Worm (Caenorhabditis elegans) whole organism, early embryonic: ENCODE measurements around the gene C34F11.2.

Experiments used
- B0310.2 ChIP-seq: sonication (generic microtip); optimal IDR thresholded peaks from 2 replicates; lab custom pipeline; 2016; ENCODE audit warnings: mild to moderate bottlenecking, missing genetic modification characterization, missing compliant biosample characterization
- F13C5.2 ChIP-seq: sonication (generic microtip); optimal IDR thresholded peaks from 2 replicates; lab custom pipeline; 2017; ENCODE audit warnings: mild to moderate bottlenecking, missing genetic modification characterization, inconsistent platforms, missing compliant biosample characterization
- aly-1 ChIP-seq: sonication (generic microtip); optimal IDR thresholded peaks from 2 replicates; lab custom pipeline; 2016; ENCODE audit warnings: missing genetic modification characterization, missing compliant biosample characterization
- ama-1 ChIP-seq: fragments of 150-350 bp; optimal IDR thresholded peaks from 2 replicates; lab custom pipeline; 2014
- ceh-13 ChIP-seq: fragments of 200-800 bp; sonication (Bioruptor generic); optimal IDR thresholded peaks from 2 replicates; lab custom pipeline; 2018; ENCODE audit warnings: mild to moderate bottlenecking, missing genetic modification characterization, missing compliant biosample characterization
- ceh-36 ChIP-seq: sonication (generic microtip); optimal IDR thresholded peaks from 2 replicates; lab custom pipeline; 2016; ENCODE audit warnings: missing genetic modification characterization, inconsistent platforms, missing compliant biosample characterization
- ets-7 ChIP-seq: sonication (generic microtip); optimal IDR thresholded peaks from 2 replicates; lab custom pipeline; 2016; ENCODE audit warnings: missing genotype, missing genetic modification characterization, missing compliant biosample characterization
- flt-1 ChIP-seq: fragments of 200-800 bp; sonication (Bioruptor generic); IDR thresholded peaks from 2 replicates; pipeline ENCODE4 v1.3.6; 2022; ENCODE audit warnings: missing genetic modification characterization, missing compliant biosample characterization
- hmbx-1 ChIP-seq: sonication (generic microtip); optimal IDR thresholded peaks from 2 replicates; lab custom pipeline; 2016; ENCODE audit warnings: mild to moderate bottlenecking, missing genetic modification characterization, missing compliant biosample characterization
- hmg-4 ChIP-seq: fragments of 200-800 bp; sonication (Bioruptor generic); optimal IDR thresholded peaks from 2 replicates; lab custom pipeline; 2018; ENCODE audit warnings: mild to moderate bottlenecking, missing genetic modification characterization, missing compliant biosample characterization
- hnd-1 ChIP-seq: sonication (generic microtip); optimal IDR thresholded peaks from 2 replicates; lab custom pipeline; 2016; ENCODE audit warnings: missing genetic modification characterization, missing compliant biosample characterization
- pes-1 ChIP-seq: fragments of 200-800 bp; sonication (Bioruptor generic); IDR thresholded peaks from 2 replicates; pipeline ENCODE4 v1.3.6; 2022; ENCODE audit warnings: missing genetic modification reagents, missing genetic modification characterization, missing compliant biosample characterization
- scrt-1 ChIP-seq: fragments of 200-800 bp; sonication (Bioruptor generic); IDR thresholded peaks from 2 replicates; pipeline ENCODE4 v1.3.6; 2022; ENCODE audit warnings: missing genetic modification characterization, missing compliant biosample characterization
- sea-1 ChIP-seq: fragments of 200-800 bp; sonication (Bioruptor generic); conservative IDR thresholded peaks from 2 replicates; pipeline ENCODE4 v1.3.6; 2022; ENCODE audit warnings: missing genetic modification characterization, missing compliant biosample characterization
- tbx-11 ChIP-seq: fragments of 200-800 bp; sonication (Bioruptor generic); IDR thresholded peaks from 2 replicates; pipeline ENCODE4 v1.3.6; 2022; ENCODE audit warnings: missing genetic modification characterization, missing compliant biosample characterization
- tbx-37 ChIP-seq: fragments of 200-800 bp; sonication (Bioruptor generic); conservative IDR thresholded peaks from 2 replicates; pipeline ENCODE4 v1.3.6; 2022; ENCODE audit warnings: missing genetic modification reagents, missing genetic modification characterization, missing compliant biosample characterization
- tra-4 ChIP-seq: sonication (generic microtip); optimal IDR thresholded peaks from 2 replicates; lab custom pipeline; 2017; ENCODE audit warnings: missing genetic modification characterization, missing compliant biosample characterization

The C34F11.2 gene

ce11 chrII:5220648-5221047, 8.6 kb downstream of the C34F11.2 start:
- no peak for TF ChIP-seq ets-7
- TF ChIP-seq flt-1, result no peak
- TF ChIP-seq tra-4 (tag; lab: Kevin White, UChicago), result no peak
- no peak for TF ChIP-seq B0310.2 (tag; lab: Kevin White, UChicago)
- no peak for TF ChIP-seq ceh-13
- no peak for TF ChIP-seq sea-1 (GFP tag; lab: Robert Waterston, UW)
- TF ChIP-seq ceh-36, result no peak
- TF ChIP-seq F13C5.2, result no peak
- no peak for TF ChIP-seq ama-1 (lab: Kevin White, UChicago)
- TF ChIP-seq hnd-1 (tag; lab: Kevin White, UChicago), result no peak
- no peak for TF ChIP-seq pes-1

ce11 chrII:5222830-5223229, 10.8 kb downstream of the C34F11.2 start:
- no peak for TF ChIP-seq ets-7
- no peak for TF ChIP-seq scrt-1 (GFP tag; lab: Robert Waterston, UW)
- TF ChIP-seq sea-1 (GFP tag; lab: Robert Waterston, UW), result no peak
- no peak for TF ChIP-seq F13C5.2
- TF ChIP-seq hmbx-1 (tag; lab: Kevin White, UChicago), result no peak
- no peak for TF ChIP-seq tbx-11
- no peak for TF ChIP-seq aly-1 (tag; lab: Kevin White, UChicago)
- TF ChIP-seq tbx-37 (GFP tag; lab: Robert Waterston, UW), result no peak
- no peak for TF ChIP-seq ceh-13
- TF ChIP-seq hnd-1 (tag; lab: Kevin White, UChicago), result no peak
- no peak for TF ChIP-seq pes-1
- TF ChIP-seq hmg-4 (GFP tag; lab: Kevin White, UChicago), result no peak
- TF ChIP-seq flt-1, result no peak

ce11 chrII:5225284-5225683, 13.2 kb downstream of the C34F11.2 start, which contains the start of gene dsh-1:
dsh-1 (minus strand) TSS chrII:5225384.
- TF ChIP-seq hmg-4 (GFP tag; lab: Kevin White, UChicago) (no peak), pes-1 (no peak), flt-1 (no peak), B0310.2 (tag; lab: Kevin White, UChicago) (no peak), tbx-11 (no peak), scrt-1 (GFP tag; lab: Robert Waterston, UW) (no peak), hmbx-1 (tag; lab: Kevin White, UChicago) (no peak), ets-7 (no peak), ceh-36 (no peak), F13C5.2 (no peak), ceh-13 (no peak), ama-1 (lab: Kevin White, UChicago) (no peak), sea-1 (GFP tag; lab: Robert Waterston, UW) (no peak), tra-4 (tag; lab: Kevin White, UChicago) (no peak), hnd-1 (tag; lab: Kevin White, UChicago) (no peak), tbx-37 (GFP tag; lab: Robert Waterston, UW) (no peak), aly-1 (tag; lab: Kevin White, UChicago) (no peak)

DNA sequence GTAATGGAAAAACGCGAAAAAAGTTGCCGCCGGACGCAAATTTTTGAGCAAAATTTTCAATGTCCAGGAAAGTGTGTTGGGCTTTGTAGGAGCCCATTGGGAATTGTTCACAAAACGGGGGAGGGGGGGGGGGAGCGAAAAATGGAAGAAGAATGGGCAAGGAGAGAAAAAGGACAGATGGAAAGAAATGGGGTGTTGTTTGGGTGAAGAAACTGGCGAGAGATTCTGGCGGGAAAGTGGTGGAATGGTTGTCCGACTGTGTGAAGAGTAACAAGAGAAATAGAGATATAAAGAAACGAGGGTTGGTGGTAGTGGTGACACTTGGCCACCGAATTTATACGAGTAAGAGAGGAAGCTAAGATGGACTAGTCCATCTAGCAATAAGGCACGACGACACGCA, 14.2 kb downstream of the C34F11.2 start:
- TF ChIP-seq hmg-4 (GFP tag; lab: Kevin White, UChicago) (peak; percentile 69), tbx-11 (no peak), F13C5.2 (peak; percentile 4)

DNA sequence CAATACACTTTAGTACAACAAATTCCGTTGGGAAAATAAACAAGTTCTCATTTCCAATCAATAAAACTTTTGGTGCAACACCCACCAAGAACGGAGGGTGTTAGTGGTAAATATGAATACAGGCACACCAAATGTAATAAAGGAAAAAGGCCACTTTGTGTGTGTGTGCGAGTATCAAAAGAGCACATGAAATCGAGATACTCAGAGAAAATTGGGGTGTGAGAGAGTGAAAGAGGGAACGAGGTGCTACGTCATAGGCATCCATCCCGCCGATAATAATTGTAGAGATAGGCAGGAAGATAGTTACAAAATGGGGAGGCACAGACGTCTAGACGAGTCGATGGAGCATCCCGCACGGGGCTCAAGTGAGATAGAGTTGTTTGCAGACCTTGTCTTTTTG, 15.7 kb downstream of the C34F11.2 start:
- no peak for TF ChIP-seq tbx-37 (GFP tag; lab: Robert Waterston, UW)
- TF ChIP-seq hmg-4 (GFP tag; lab: Kevin White, UChicago), result peak; percentile 48
- TF ChIP-seq ets-7, result no peak
- TF ChIP-seq ceh-36, result no peak
- no peak for TF ChIP-seq sea-1 (GFP tag; lab: Robert Waterston, UW)

ce11 chrII:5228662-5229061, 16.6 kb downstream of the C34F11.2 start:
- TF ChIP-seq hmg-4 (GFP tag; lab: Kevin White, UChicago) (peak; percentile 46), pes-1 (no peak)

DNA sequence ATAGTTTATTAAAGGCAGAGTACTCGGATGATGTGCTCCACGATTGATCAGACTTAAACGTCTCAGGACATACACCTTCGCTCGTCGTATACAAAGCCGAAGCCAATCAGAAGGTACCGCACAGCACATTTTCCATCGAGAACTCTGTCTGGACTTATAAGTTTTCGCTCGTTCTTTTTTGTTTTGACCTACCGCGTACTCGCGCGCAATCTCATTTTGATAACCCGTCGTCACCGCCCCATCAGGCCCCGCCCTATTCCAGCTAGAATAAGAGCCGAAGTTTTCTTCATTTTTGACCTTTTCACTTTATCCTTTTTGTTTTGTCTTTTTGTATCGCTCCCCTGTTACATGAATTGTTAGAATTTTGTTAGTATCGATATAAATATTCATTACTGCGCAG, 17.5 kb downstream of the C34F11.2 start, which contains the start of gene EGAP2.2:
Gene EGAP2.2, plus strand, starts transcription at position 301 of the 400 bp plus-strand sequence.
- TF ChIP-seq hmbx-1 (tag; lab: Kevin White, UChicago) (no peak), ceh-36 (no peak), sea-1 (GFP tag; lab: Robert Waterston, UW) (no peak), tbx-11 (no peak), tra-4 (tag; lab: Kevin White, UChicago) (no peak), pes-1 (no peak), tbx-37 (GFP tag; lab: Robert Waterston, UW) (no peak), flt-1 (no peak)

ce11 chrII:5231111-5231510, 19.0 kb downstream of the C34F11.2 start, which contains the start of gene EGAP2.1:
EGAP2.1 (plus strand) TSS chrII:5231411.
- TF ChIP-seq ceh-36, result no peak
- TF ChIP-seq B0310.2 (tag; lab: Kevin White, UChicago), result no peak
- TF ChIP-seq tbx-11, result no peak
- no peak for TF ChIP-seq flt-1
- TF ChIP-seq F13C5.2, result no peak
- TF ChIP-seq hnd-1 (tag; lab: Kevin White, UChicago), result no peak

ce11 chrII:5234728-5235127, 22.7 kb downstream of the C34F11.2 start:
- TF ChIP-seq hmg-4 (GFP tag; lab: Kevin White, UChicago) (no peak), hmbx-1 (tag; lab: Kevin White, UChicago) (no peak), tbx-11 (no peak), sea-1 (GFP tag; lab: Robert Waterston, UW) (no peak), F13C5.2 (no peak), ceh-36 (no peak), tra-4 (tag; lab: Kevin White, UChicago) (no peak), ceh-13 (no peak), scrt-1 (GFP tag; lab: Robert Waterston, UW) (no peak), ama-1 (lab: Kevin White, UChicago) (no peak), tbx-37 (GFP tag; lab: Robert Waterston, UW) (no peak), flt-1 (no peak)
